Worm (Caenorhabditis elegans) whole organism, young adult: ENCODE results near the gene syd-1.

ENCODE experiments used
- C17E4.6 ChIP-seq: fragments of 200-800 bp; sonication (Bioruptor generic); IDR thresholded peaks from 2 replicates; pipeline ENCODE4 v1.3.6; 2022; ENCODE audit warnings: missing genetic modification reagents, missing genetic modification characterization, missing compliant biosample characterization
- F57C9.4 ChIP-seq: sonication (generic microtip); optimal IDR thresholded peaks from 2 replicates; lab custom pipeline; 2017; ENCODE audit warnings: mild to moderate bottlenecking, missing genetic modification characterization, missing compliant biosample characterization
- ZK185.1 ChIP-seq: sonication (generic microtip); optimal IDR thresholded peaks from 2 replicates; lab custom pipeline; 2016; ENCODE audit warnings: mild to moderate bottlenecking, missing genetic modification characterization, missing compliant biosample characterization; ENCODE audit not compliant: poor library complexity, severe bottlenecking
- athp-1 ChIP-seq: sonication (generic microtip); optimal IDR thresholded peaks from 2 replicates; lab custom pipeline; 2017; ENCODE audit warnings: mild to moderate bottlenecking, missing genetic modification characterization, missing compliant biosample characterization
- attf-3 ChIP-seq: fragments of 200-800 bp; sonication (Bioruptor generic); conservative IDR thresholded peaks from 2 replicates; pipeline ENCODE4 v1.3.6; 2022; ENCODE audit warnings: missing genetic modification reagents, missing genetic modification characterization, missing compliant biosample characterization
- attf-6 ChIP-seq: fragments of 200-800 bp; sonication (Bioruptor generic); IDR thresholded peaks from 2 replicates; pipeline ENCODE4 v1.3.6; 2022; ENCODE audit warnings: missing genetic modification reagents, missing genetic modification characterization, missing compliant biosample characterization
- ceh-100 ChIP-seq: fragments of 200-800 bp; sonication (Bioruptor generic); IDR thresholded peaks from 2 replicates; pipeline ENCODE4 v1.3.6; 2022; ENCODE audit warnings: missing genetic modification reagents, missing genetic modification characterization, missing compliant biosample characterization
- ceh-58 ChIP-seq: fragments of 200-800 bp; sonication (Bioruptor generic); IDR thresholded peaks from 2 replicates; pipeline ENCODE4 v1.3.6; 2022; ENCODE audit warnings: missing genetic modification characterization, missing compliant biosample characterization
- ceh-91 ChIP-seq: fragments of 200-800 bp; sonication (Bioruptor generic); IDR thresholded peaks from 2 replicates; pipeline ENCODE4 v1.3.6; 2022; ENCODE audit warnings: missing genetic modification reagents, missing genetic modification characterization, missing compliant biosample characterization
- dox-1 ChIP-seq: fragments of 200-800 bp; sonication (Bioruptor generic); IDR thresholded peaks from 2 replicates; pipeline ENCODE4 v1.3.6; 2022; ENCODE audit warnings: missing genetic modification reagents, missing genetic modification characterization, missing compliant biosample characterization
- efl-1 ChIP-seq: fragments of 150-350 bp; optimal IDR thresholded peaks from 2 replicates; lab custom pipeline; 2014; ENCODE audit warnings: missing biosample characterization, missing genetic modification reagents, missing genetic modification characterization
- egl-44 ChIP-seq: fragments of 200-800 bp; sonication (Bioruptor generic); IDR thresholded peaks from 2 replicates; pipeline ENCODE4 v1.3.6; 2022; ENCODE audit warnings: missing genetic modification reagents, missing genetic modification characterization, missing compliant biosample characterization
- ekl-4 ChIP-seq: fragments of 200-800 bp; sonication (Bioruptor generic); IDR thresholded peaks from 2 replicates; pipeline ENCODE4 v1.3.6; 2022; ENCODE audit warnings: missing genetic modification reagents, missing genetic modification characterization, missing compliant biosample characterization
- gei-17 ChIP-seq: fragments of 200-800 bp; sonication (Bioruptor generic); optimal IDR thresholded peaks from 2 replicates; lab custom pipeline; 2018; ENCODE audit warnings: mild to moderate bottlenecking, missing genetic modification characterization, missing compliant biosample characterization
- hlh-12 ChIP-seq: sonication (generic microtip); optimal IDR thresholded peaks from 2 replicates; lab custom pipeline; 2016; ENCODE audit warnings: missing genetic modification characterization, missing compliant biosample characterization
- lin-35 ChIP-seq, 3 experiments: fragments of 150-350 bp in 2 of 3; sonication (generic microtip) in 1 of 3; optimal IDR thresholded peaks; 2 replicates each; lab custom pipeline; 2014 to 2018; ENCODE audit warnings: missing biosample characterization in 3 of 3, missing genetic modification characterization in 3 of 3, missing genetic modification reagents in 3 of 3
- lin-40 ChIP-seq: sonication (generic microtip); optimal IDR thresholded peaks from 2 replicates; lab custom pipeline; 2016; ENCODE audit warnings: missing genetic modification characterization, mild to moderate bottlenecking, missing compliant biosample characterization, missing genotype, missing genetic modification reagents
- lin-54 ChIP-seq: fragments of 200-800 bp; sonication (Bioruptor generic); optimal IDR thresholded peaks from 2 replicates; lab custom pipeline; 2018; ENCODE audit warnings: mild to moderate bottlenecking, missing genetic modification characterization, missing compliant biosample characterization
- lir-1 ChIP-seq: fragments of 200-800 bp; sonication (Bioruptor generic); conservative IDR thresholded peaks from 2 replicates; pipeline ENCODE4 v1.3.6; 2022; ENCODE audit warnings: missing genetic modification reagents, missing genetic modification characterization, missing compliant biosample characterization
- lsy-27 ChIP-seq: sonication (generic microtip); optimal IDR thresholded peaks from 2 replicates; lab custom pipeline; 2017; ENCODE audit warnings: missing genetic modification characterization, mild to moderate bottlenecking, missing compliant biosample characterization, antibody characterized with exemption, missing genotype, borderline replicate concordance; ENCODE audit not compliant: insufficient read depth
- madf-6 ChIP-seq: fragments of 200-800 bp; sonication (Bioruptor generic); IDR thresholded peaks from 2 replicates; pipeline ENCODE4 v1.3.6; 2022; ENCODE audit warnings: missing genetic modification reagents, missing genetic modification characterization, missing compliant biosample characterization
- mcd-1 ChIP-seq: fragments of 200-800 bp; sonication (Bioruptor generic); IDR thresholded peaks from 2 replicates; pipeline ENCODE4 v1.3.6; 2022; ENCODE audit warnings: missing genetic modification reagents, missing genetic modification characterization, missing compliant biosample characterization
- nfyb-1 ChIP-seq: fragments of 200-800 bp; sonication (Bioruptor generic); IDR thresholded peaks from 2 replicates; pipeline ENCODE4 v1.3.6; 2022; ENCODE audit warnings: missing genetic modification reagents, missing genetic modification characterization, missing compliant biosample characterization
- nhr-120 ChIP-seq: fragments of 200-800 bp; sonication (Bioruptor generic); IDR thresholded peaks from 2 replicates; pipeline ENCODE4 v1.3.6; 2022; ENCODE audit warnings: missing genetic modification characterization, missing compliant biosample characterization
- rcor-1 ChIP-seq: fragments of 200-800 bp; sonication (Bioruptor generic); IDR thresholded peaks from 2 replicates; pipeline ENCODE4 v1.3.6; 2022; ENCODE audit warnings: missing genetic modification reagents, missing genetic modification characterization, missing compliant biosample characterization
- rec-8 ChIP-seq, 2 experiments: sonication (generic microtip); optimal IDR thresholded peaks; 2 replicates each; lab custom pipeline; 2016; ENCODE audit warnings: mild to moderate bottlenecking in 2 of 2, missing genetic modification characterization in 2 of 2, missing genetic modification reagents in 2 of 2, missing genotype in 2 of 2, missing biosample characterization in 1 of 2, missing compliant biosample characterization in 1 of 2, moderate library complexity in 1 of 2
- snpc-1.3 ChIP-seq: sonication (generic microtip); optimal IDR thresholded peaks from 2 replicates; lab custom pipeline; 2017; ENCODE audit warnings: missing genetic modification characterization, mild to moderate bottlenecking, missing compliant biosample characterization, antibody characterized with exemption, moderate library complexity, missing genotype, missing genetic modification reagents; ENCODE audit not compliant: insufficient read depth
- snpc-4 ChIP-seq, 5 experiments: fragments of 150-350 bp in 1 of 5; sonication (generic microtip) in 4 of 5; optimal IDR thresholded peaks; 2 replicates each; lab custom pipeline; 2014 to 2018; ENCODE audit warnings: missing genetic modification characterization in 5 of 5, missing biosample characterization in 3 of 5, antibody characterized with exemption in 2 of 5, mild to moderate bottlenecking in 2 of 5, missing compliant biosample characterization in 2 of 5, missing genotype in 2 of 5, moderate library complexity in 2 of 5, missing genetic modification reagents in 1 of 5
- zim-3 ChIP-seq: sonication (generic microtip); optimal IDR thresholded peaks from 2 replicates; lab custom pipeline; 2017; ENCODE audit warnings: mild to moderate bottlenecking, missing genetic modification characterization, moderate library complexity, missing compliant biosample characterization
- ztf-26 ChIP-seq: sonication (generic microtip); optimal IDR thresholded peaks from 2 replicates; lab custom pipeline; 2017; ENCODE audit warnings: missing genetic modification characterization, missing compliant biosample characterization
- ztf-28 ChIP-seq: fragments of 200-800 bp; sonication (Bioruptor generic); IDR thresholded peaks from 2 replicates; pipeline ENCODE4 v1.3.6; 2022; ENCODE audit warnings: missing genetic modification reagents, missing genetic modification characterization, missing compliant biosample characterization

syd-1 gene

DNA sequence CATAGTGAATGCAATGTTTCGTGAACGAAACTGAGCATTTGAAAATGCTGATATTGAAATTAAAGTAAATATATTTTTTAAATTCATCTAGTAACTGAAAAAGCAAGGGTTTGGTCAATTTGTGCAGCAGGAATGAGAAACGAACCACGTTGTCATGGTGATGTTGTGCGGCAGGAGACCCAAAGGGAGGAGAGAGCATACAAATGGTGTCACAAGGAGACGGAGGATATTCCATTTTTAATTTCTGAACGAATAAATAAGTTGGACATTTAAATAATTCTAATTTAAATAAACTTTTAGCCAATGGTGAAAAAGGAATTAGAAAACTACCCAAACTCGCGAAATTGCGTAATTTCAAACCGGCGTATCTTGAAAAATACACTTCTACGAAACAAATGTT lies 11.2 kb downstream of the syd-1 start, which contains the start of gene mks-3:
mks-3 (minus strand) TSS at position 101 of the 400 bp plus-strand sequence.
- TF ChIP-seq ceh-58 (GFP tag; lab: Robert Waterston, UW) = no peak
- no peak for TF ChIP-seq athp-1 (tag; lab: Kevin White, UChicago)
- no peak for TF ChIP-seq snpc-4 (GFP tag; optimal IDR thresholded peaks at IDR 0.05; lab: Kevin White, UChicago)
- TF ChIP-seq snpc-4 (tag; optimal IDR thresholded peaks at IDR 0.05; lab: Kevin White, UChicago) = no peak

DNA sequence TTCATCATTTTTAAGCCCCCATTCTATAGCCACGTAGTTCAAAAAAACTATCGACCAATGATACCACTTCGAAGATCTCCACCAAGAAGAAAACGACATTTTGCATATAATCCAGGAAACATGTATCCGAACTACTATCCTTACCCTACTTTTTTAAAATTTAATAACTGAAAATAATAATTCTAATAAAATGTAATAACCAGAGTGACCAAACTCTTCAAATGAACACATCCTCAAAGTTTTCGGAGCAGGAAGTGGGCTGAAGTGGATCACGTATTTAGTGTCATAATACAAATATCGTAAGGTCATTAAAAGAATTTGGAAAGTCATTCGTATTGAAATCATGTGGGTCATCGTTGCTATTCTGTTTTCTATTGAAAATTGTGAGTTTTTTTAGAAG lies 17.3 kb downstream of the syd-1 start, which contains the start of gene F35D2.6:
F35D2.6 (plus strand) TSS at position 301 of the 400 bp plus-strand sequence.
- TF ChIP-seq nfyb-1 (no peak), nhr-120 (GFP tag; lab: Robert Waterston, UW) (no peak), zim-3 (tag; lab: Kevin White, UChicago) (no peak), ZK185.1 (tag; lab: Kevin White, UChicago) (no peak), mcd-1 (GFP tag; lab: Robert Waterston, UW) (no peak), attf-6 (GFP tag; lab: Robert Waterston, UW) (no peak), F57C9.4 (no peak), attf-3 (GFP tag; lab: Robert Waterston, UW) (no peak), lin-54 (GFP tag; lab: Kevin White, UChicago) (no peak), dox-1 (GFP tag; lab: Robert Waterston, UW) (no peak), ztf-26 (no peak)

DNA sequence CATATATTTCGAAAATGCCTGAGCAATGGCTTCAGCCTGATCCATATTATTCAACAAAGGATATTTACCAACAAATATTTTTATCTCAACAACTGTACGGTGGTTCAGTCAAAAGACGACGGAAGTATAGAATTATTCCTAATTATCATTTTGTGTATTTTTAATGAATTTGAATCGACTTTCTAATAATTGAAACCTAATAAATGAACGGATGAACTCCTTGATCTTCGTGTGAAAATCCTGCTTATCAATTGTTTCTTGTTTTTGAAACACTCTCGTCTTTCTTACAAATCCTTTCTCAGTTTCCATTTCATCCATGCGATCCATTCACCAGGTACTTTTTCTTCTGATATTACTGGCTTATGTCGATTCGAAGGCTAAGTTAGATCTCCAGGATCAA lies 19.1 kb downstream of the syd-1 start, which contains the start of gene F35D2.1:
F35D2.1 (plus strand) TSS at position 301 of the 400 bp plus-strand sequence.
- TF ChIP-seq mcd-1 (GFP tag; lab: Robert Waterston, UW) (no peak), lsy-27 (no peak), lin-40 (tag; lab: Kevin White, UChicago) (no peak), madf-6 (GFP tag; lab: Robert Waterston, UW) (no peak), ZK185.1 (tag; lab: Kevin White, UChicago) (no peak), lin-35 (GFP tag; optimal IDR thresholded peaks at IDR 0.05; lab: Kevin White, UChicago) (no peak), efl-1 (GFP tag; lab: Kevin White, UChicago) (no peak), C17E4.6 (GFP tag; lab: Robert Waterston, UW) (no peak)

DNA sequence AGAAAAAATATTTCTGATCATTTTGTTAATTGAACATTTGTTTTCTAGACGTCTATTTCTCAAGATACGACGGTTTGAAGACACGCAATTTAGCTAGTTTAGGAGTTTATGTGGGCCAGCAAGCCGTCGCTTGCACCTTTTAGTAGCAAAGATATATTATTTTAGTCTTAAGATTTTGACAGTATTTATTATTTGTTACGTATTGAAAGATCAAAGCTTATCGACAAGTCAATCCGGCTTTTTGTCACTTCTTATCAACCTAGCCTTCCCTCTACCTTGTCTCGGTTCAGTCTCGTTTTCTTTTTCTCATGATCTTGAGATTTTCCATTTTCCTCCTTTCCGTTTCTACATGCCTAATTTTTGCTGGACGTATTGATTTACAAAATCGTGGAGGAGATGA lies 20.6 kb downstream of the syd-1 start, which contains the start of gene F35D2.2:
F35D2.2 (plus strand) TSS at position 301 of the 400 bp plus-strand sequence.
- TF ChIP-seq gei-17 (GFP tag; lab: Kevin White, UChicago) (no peak), rec-8 (tag; optimal IDR thresholded peaks at IDR 0.05; lab: Kevin White, UChicago) (no peak), snpc-1.3 (tag; lab: Kevin White, UChicago) (no peak), ekl-4 (no peak), hlh-12 (tag; lab: Kevin White, UChicago) (no peak), ztf-28 (GFP tag; lab: Robert Waterston, UW) (no peak), madf-6 (GFP tag; lab: Robert Waterston, UW) (no peak), lir-1 (GFP tag; lab: Robert Waterston, UW) (no peak), egl-44 (no peak), rcor-1 (no peak), ceh-91 (GFP tag; lab: Robert Waterston, UW) (no peak), ceh-100 (no peak)
